Worm (Caenorhabditis elegans): ENCODE measurements around the gene fkh-6.

DNA sequence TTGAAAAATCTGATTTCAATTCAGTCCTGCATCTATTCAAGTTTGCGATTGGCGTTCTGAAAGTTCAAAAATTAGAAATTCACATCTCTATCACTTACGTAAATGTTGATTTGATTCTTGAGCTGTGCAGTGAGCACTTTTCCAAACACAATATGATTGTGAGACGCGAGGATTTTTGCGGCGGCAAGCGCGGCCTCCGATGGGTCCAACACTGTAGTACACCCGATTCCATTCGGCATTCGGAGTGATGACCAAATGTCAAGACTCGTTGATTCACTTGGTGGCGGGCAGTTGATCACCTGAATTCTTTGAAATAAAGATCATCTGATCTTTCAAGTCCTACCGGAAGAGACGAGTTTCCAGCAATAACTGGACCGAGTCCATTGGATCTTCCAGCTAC is 13.5 kb downstream of the fkh-6 start:
- TF ChIP-seq tab-1 (GFP tag; IDR thresholded peaks at IDR 0.05) (no peak), klf-2 (GFP tag; conservative IDR thresholded peaks at IDR 0.05) (no peak), cog-1 (tag; optimal IDR thresholded peaks at IDR 0.05) (no peak), flt-1 (GFP tag; IDR thresholded peaks at IDR 0.05) (no peak), T22C8.4 (GFP tag; IDR thresholded peaks at IDR 0.05) (no peak)
